Fruit fly (Drosophila melanogaster): Measurements from ENCODE around the gene CG33791.

DNA sequence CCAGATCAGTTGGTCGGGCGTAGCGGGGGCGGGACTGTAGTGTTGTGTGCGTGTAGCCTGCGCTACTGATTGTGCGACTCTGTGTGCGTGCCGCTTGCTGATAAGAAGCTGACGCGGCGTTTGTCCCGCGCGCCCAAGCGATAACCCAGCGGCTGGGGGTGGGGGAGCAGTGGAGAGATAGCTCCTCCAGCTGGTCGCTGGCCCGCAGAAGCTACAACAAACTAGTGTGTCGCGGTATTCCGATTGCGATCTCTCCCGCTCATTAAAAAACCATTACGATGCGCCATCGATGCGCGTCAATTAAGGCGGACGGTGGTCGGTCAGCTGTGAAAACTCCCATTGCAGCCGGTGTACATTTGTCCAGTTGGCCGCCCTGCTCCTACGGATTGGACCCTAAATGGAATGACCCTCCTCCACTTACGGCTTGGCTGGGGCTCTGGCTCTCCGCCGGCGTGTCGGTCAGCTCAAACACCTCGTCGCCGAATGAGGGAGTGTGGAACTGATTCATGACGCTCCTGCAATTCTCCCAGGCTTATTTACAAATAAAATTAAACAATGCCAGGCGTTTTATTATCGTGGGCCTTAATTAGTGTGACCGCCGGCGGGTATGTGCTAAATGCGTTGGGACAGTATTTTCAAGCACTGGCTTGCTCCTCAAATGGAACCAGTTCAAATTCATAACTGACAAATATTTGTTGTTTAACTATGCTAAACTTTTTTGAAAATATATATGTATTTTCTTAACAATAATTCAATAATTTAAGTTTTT, 506 bp upstream of the CG33791 start, which contains the start of gene CG12104:
- TF ChIP-seq Hr96 (GFP tag; optimal IDR thresholded peaks at IDR 0.05) (no peak), toe (GFP tag; optimal IDR thresholded peaks at IDR 0.05) (no peak), CG14711 (tag; optimal IDR thresholded peaks at IDR 0.05) (no peak), Crg-1 (GFP tag; optimal IDR thresholded peaks at IDR 0.05) (no peak)
